Fruit fly (Drosophila melanogaster): ENCODE data around the gene CG4375.

Gene CG4375

DNA sequence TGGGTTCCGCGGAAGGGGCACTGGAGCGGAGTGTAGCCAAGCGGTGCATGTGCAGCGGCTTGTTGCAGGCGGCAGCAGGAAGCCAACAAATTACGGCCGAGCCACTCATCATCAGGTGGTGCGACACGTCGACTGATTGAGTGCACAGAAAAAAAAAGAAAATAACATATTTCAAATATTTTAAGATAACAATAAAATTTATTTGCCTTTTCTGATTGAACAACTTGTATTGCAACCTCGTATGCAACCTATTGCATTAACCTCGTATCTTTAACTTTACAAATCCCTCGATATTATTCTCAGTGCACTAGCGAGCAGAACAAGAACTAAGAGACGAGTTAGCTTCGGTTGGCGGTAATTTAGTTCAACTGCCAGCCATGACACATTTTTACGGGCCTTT lies 43.6 kb upstream of the CG4375 start (continued):
- TF ChIP-seq CG31388 (GFP tag; optimal IDR thresholded peaks at IDR 0.05) (no peak), Dfd (GFP tag; optimal IDR thresholded peaks at IDR 0.05) (no peak), Atf3 (GFP tag; optimal IDR thresholded peaks at IDR 0.05) (no peak), Fer2 (tag; optimal IDR thresholded peaks at IDR 0.05) (no peak), CG10565 (GFP tag; optimal IDR thresholded peaks at IDR 0.05) (no peak), zen2 (GFP tag; IDR thresholded peaks at IDR 0.05; ENCODE audit: partially characterized antibody) (no peak), CG9609 (GFP tag; optimal IDR thresholded peaks at IDR 0.05) (no peak), bowl (GFP tag; IDR thresholded peaks at IDR 0.05) (no peak), CG30020 (tag; optimal IDR thresholded peaks at IDR 0.05) (no peak), CG2199 (GFP tag; IDR thresholded peaks at IDR 0.05) (no peak), Asciz (GFP tag; optimal IDR thresholded peaks at IDR 0.05) (peak; percentile 6), sima (GFP tag; optimal IDR thresholded peaks at IDR 0.05) (no peak), hkb (optimal IDR thresholded peaks at IDR 0.05) (no peak), hkb (GFP tag; IDR thresholded peaks at IDR 0.05) (peak; percentile 23; the same call in 1 of the 2 replicates), CG15696 (tag; optimal IDR thresholded peaks at IDR 0.05) (peak; percentile 37), p53 (GFP tag; optimal IDR thresholded peaks at IDR 0.05) (no peak), al (GFP tag; IDR thresholded peaks at IDR 0.05) (no peak), pita (GFP tag; optimal IDR thresholded peaks at IDR 0.05) (no peak), exex (tag; optimal IDR thresholded peaks at IDR 0.05) (no peak), pan (optimal IDR thresholded peaks at IDR 0.05) (no peak), pan (GFP tag; optimal IDR thresholded peaks at IDR 0.05 in 1 of 2, IDR thresholded peaks at IDR 0.05 in 1 of 2) (peak in 1 of 2 experiments; percentile 39), CG34376 (GFP tag; optimal IDR thresholded peaks at IDR 0.05) (no peak), CG18011 (GFP tag; optimal IDR thresholded peaks at IDR 0.05) (no peak), CG4730 (GFP tag; IDR thresholded peaks at IDR 0.05) (no peak), CG17186 (GFP tag; optimal IDR thresholded peaks at IDR 0.05) (no peak), Rx (GFP tag; IDR thresholded peaks at IDR 0.05) (no peak), sens-2 (GFP tag; IDR thresholded peaks at IDR 0.05) (0 out of 2 replicates have a peak, but pooled peaks have one; percentile 28), nom (GFP tag; optimal IDR thresholded peaks at IDR 0.05) (no peak), CG7271 (tag; optimal IDR thresholded peaks at IDR 0.05) (no peak), CG11247 (GFP tag; IDR thresholded peaks at IDR 0.05) (no peak), CG31365 (tag; optimal IDR thresholded peaks at IDR 0.05) (no peak), CG8290 (GFP tag; optimal IDR thresholded peaks at IDR 0.05) (no peak), CG8290 (tag; optimal IDR thresholded peaks at IDR 0.05) (no peak), croc (GFP tag; conservative IDR thresholded peaks at IDR 0.05) (no peak; the same call in 1 of the 3 replicates), CG8359 (GFP tag; optimal IDR thresholded peaks at IDR 0.05; ENCODE audit: borderline replicate concordance) (no peak), tup (GFP tag; optimal IDR thresholded peaks at IDR 0.05) (no peak), Lpt (GFP tag; optimal IDR thresholded peaks at IDR 0.05) (no peak), CG10959 (GFP tag; IDR thresholded peaks at IDR 0.05) (0 out of 2 replicates have a peak, but pooled peaks have one; percentile 6), Side (GFP tag; optimal IDR thresholded peaks at IDR 0.05) (no peak), Dip2 (GFP tag; IDR thresholded peaks at IDR 0.05) (no peak), CG3281 (GFP tag; optimal IDR thresholded peaks at IDR 0.05) (no peak), kni (GFP tag; optimal IDR thresholded peaks at IDR 0.05) (no peak), CG7357 (GFP tag; IDR thresholded peaks at IDR 0.05) (no peak), hb (GFP tag; IDR thresholded peaks at IDR 0.05; ENCODE audit: partially characterized antibody) (no peak), CG9215 (GFP tag; IDR thresholded peaks at IDR 0.05) (no peak; the same call in 1 of the 2 replicates), CG5953 (GFP tag; IDR thresholded peaks at IDR 0.05) (no peak), Ada2b (GFP tag; IDR thresholded peaks at IDR 0.05) (no peak), Blimp-1 (GFP tag; optimal IDR thresholded peaks at IDR 0.05) (peak; percentile 64), prd (optimal IDR thresholded peaks at IDR 0.05) (no peak), prd (GFP tag; IDR thresholded peaks at IDR 0.05) (peak; percentile 73; the same call in 2 of the 3 replicates), Mad (GFP tag; optimal IDR thresholded peaks at IDR 0.05) (no peak), GATAe (GFP tag; conservative IDR thresholded peaks at IDR 0.05) (no peak), CTCF (GFP tag; optimal IDR thresholded peaks at IDR 0.05) (no peak), Ets97D (GFP tag; optimal IDR thresholded peaks at IDR 0.05) (no peak)

Data from whole organism, embryonic.